Worm (Caenorhabditis elegans) whole organism, young adult: ENCODE results near the gene srd-41.

ENCODE experiments used
- B0336.3 ChIP-seq: fragments of 200-800 bp; sonication (Bioruptor generic); IDR thresholded peaks from 2 replicates; pipeline ENCODE4 v1.3.6; 2022; ENCODE audit warnings: missing genetic modification characterization, missing compliant biosample characterization
- C06A6.2 ChIP-seq: fragments of 200-800 bp; sonication (Bioruptor generic); conservative IDR thresholded peaks from 2 replicates; pipeline ENCODE4 v1.3.6; 2022; ENCODE audit warnings: missing genetic modification characterization, missing compliant biosample characterization
- F23B12.7 ChIP-seq: sonication (generic microtip); optimal IDR thresholded peaks from 2 replicates; lab custom pipeline; 2017; ENCODE audit warnings: missing genetic modification characterization, mild to moderate bottlenecking, missing compliant biosample characterization, antibody characterized with exemption, moderate library complexity; ENCODE audit not compliant: insufficient read depth
- F33H1.4 ChIP-seq: fragments of 200-800 bp; sonication (Bioruptor generic); IDR thresholded peaks from 2 replicates; pipeline ENCODE4 v1.3.6; 2022; ENCODE audit warnings: missing genetic modification reagents, missing genetic modification characterization, missing compliant biosample characterization
- F37B4.10 ChIP-seq: fragments of 200-800 bp; sonication (Bioruptor generic); IDR thresholded peaks from 2 replicates; pipeline ENCODE4 v1.3.6; 2022; ENCODE audit warnings: missing genetic modification characterization, missing compliant biosample characterization
- K11D2.4 ChIP-seq: fragments of 200-800 bp; sonication (Bioruptor generic); IDR thresholded peaks from 2 replicates; pipeline ENCODE4 v1.3.6; 2022; ENCODE audit warnings: missing genetic modification reagents, missing genetic modification characterization, missing compliant biosample characterization
- Y53G8AR.9 ChIP-seq: fragments of 200-800 bp; sonication (Bioruptor generic); conservative IDR thresholded peaks from 2 replicates; pipeline ENCODE4 v1.3.6; 2022; ENCODE audit warnings: missing genetic modification reagents, missing genetic modification characterization, missing compliant biosample characterization
- Y56A3A.18 ChIP-seq: fragments of 200-800 bp; sonication (Bioruptor generic); IDR thresholded peaks from 2 replicates; pipeline ENCODE4 v1.3.6; 2022; ENCODE audit warnings: missing genetic modification reagents, missing genetic modification characterization, missing compliant biosample characterization
- aptf-3 ChIP-seq: fragments of 200-800 bp; sonication (Bioruptor generic); IDR thresholded peaks from 2 replicates; pipeline ENCODE4 v1.3.6; 2022; ENCODE audit warnings: missing genetic modification characterization, missing compliant biosample characterization
- attf-5 ChIP-seq: fragments of 200-800 bp; sonication (Bioruptor generic); optimal IDR thresholded peaks from 2 replicates; lab custom pipeline; 2018; ENCODE audit warnings: mild to moderate bottlenecking, missing genetic modification characterization, missing compliant biosample characterization
- bed-2 ChIP-seq: fragments of 200-800 bp; sonication (Bioruptor generic); IDR thresholded peaks from 2 replicates; pipeline ENCODE4 v1.3.6; 2022; ENCODE audit warnings: missing genetic modification reagents, missing genetic modification characterization, missing compliant biosample characterization
- ceh-100 ChIP-seq: fragments of 200-800 bp; sonication (Bioruptor generic); IDR thresholded peaks from 2 replicates; pipeline ENCODE4 v1.3.6; 2022; ENCODE audit warnings: missing genetic modification reagents, missing genetic modification characterization, missing compliant biosample characterization
- ceh-27 ChIP-seq: fragments of 200-800 bp; sonication (Bioruptor generic); optimal IDR thresholded peaks from 2 replicates; lab custom pipeline; 2018; ENCODE audit warnings: mild to moderate bottlenecking, missing genetic modification characterization, moderate library complexity, missing compliant biosample characterization
- efl-1 ChIP-seq: fragments of 150-350 bp; optimal IDR thresholded peaks from 2 replicates; lab custom pipeline; 2014; ENCODE audit warnings: missing biosample characterization, missing genetic modification reagents, missing genetic modification characterization
- ekl-4 ChIP-seq: fragments of 200-800 bp; sonication (Bioruptor generic); IDR thresholded peaks from 2 replicates; pipeline ENCODE4 v1.3.6; 2022; ENCODE audit warnings: missing genetic modification reagents, missing genetic modification characterization, missing compliant biosample characterization
- gei-17 ChIP-seq: fragments of 200-800 bp; sonication (Bioruptor generic); optimal IDR thresholded peaks from 2 replicates; lab custom pipeline; 2018; ENCODE audit warnings: mild to moderate bottlenecking, missing genetic modification characterization, missing compliant biosample characterization
- him-1 ChIP-seq: sonication (generic microtip); optimal IDR thresholded peaks from 2 replicates; lab custom pipeline; 2016; ENCODE audit warnings: missing genotype, missing genetic modification reagents, missing genetic modification characterization, missing compliant biosample characterization
- hlh-12 ChIP-seq: sonication (generic microtip); optimal IDR thresholded peaks from 2 replicates; lab custom pipeline; 2016; ENCODE audit warnings: missing genetic modification characterization, missing compliant biosample characterization
- hrde-1 ChIP-seq: sonication (generic microtip); optimal IDR thresholded peaks from 2 replicates; lab custom pipeline; 2016; ENCODE audit warnings: missing genetic modification characterization, mild to moderate bottlenecking, missing compliant biosample characterization, moderate library complexity, missing genotype, missing genetic modification reagents, borderline replicate concordance
- lin-26 ChIP-seq: fragments of 200-800 bp; sonication (Bioruptor generic); IDR thresholded peaks from 2 replicates; pipeline ENCODE4 v1.3.6; 2022; ENCODE audit warnings: missing genetic modification reagents, missing genetic modification characterization, missing compliant biosample characterization
- lir-1 ChIP-seq: fragments of 200-800 bp; sonication (Bioruptor generic); conservative IDR thresholded peaks from 2 replicates; pipeline ENCODE4 v1.3.6; 2022; ENCODE audit warnings: missing genetic modification reagents, missing genetic modification characterization, missing compliant biosample characterization
- mcd-1 ChIP-seq: fragments of 200-800 bp; sonication (Bioruptor generic); IDR thresholded peaks from 2 replicates; pipeline ENCODE4 v1.3.6; 2022; ENCODE audit warnings: missing genetic modification reagents, missing genetic modification characterization, missing compliant biosample characterization
- nfya-1 ChIP-seq: sonication (generic microtip); optimal IDR thresholded peaks from 2 replicates; lab custom pipeline; 2017; ENCODE audit warnings: antibody characterized with exemption, missing compliant biosample characterization, missing genetic modification characterization, borderline replicate concordance; ENCODE audit not compliant: insufficient read depth
- nhr-120 ChIP-seq: fragments of 200-800 bp; sonication (Bioruptor generic); IDR thresholded peaks from 2 replicates; pipeline ENCODE4 v1.3.6; 2022; ENCODE audit warnings: missing genetic modification characterization, missing compliant biosample characterization
- nhr-80 ChIP-seq: sonication (generic microtip); optimal IDR thresholded peaks from 2 replicates; lab custom pipeline; 2016; ENCODE audit warnings: missing genetic modification characterization, missing compliant biosample characterization
- rcor-1 ChIP-seq: fragments of 200-800 bp; sonication (Bioruptor generic); IDR thresholded peaks from 2 replicates; pipeline ENCODE4 v1.3.6; 2022; ENCODE audit warnings: missing genetic modification reagents, missing genetic modification characterization, missing compliant biosample characterization
- rec-8 ChIP-seq, 2 experiments: sonication (generic microtip); optimal IDR thresholded peaks; 2 replicates each; lab custom pipeline; 2016; ENCODE audit warnings: mild to moderate bottlenecking in 2 of 2, missing genetic modification characterization in 2 of 2, missing genetic modification reagents in 2 of 2, missing genotype in 2 of 2, missing biosample characterization in 1 of 2, missing compliant biosample characterization in 1 of 2, moderate library complexity in 1 of 2
- rpc-1 ChIP-seq, 2 experiments: fragments of 150-350 bp in 1 of 2; sonication (generic microtip) in 1 of 2; optimal IDR thresholded peaks; 2 replicates each; lab custom pipeline; 2014 to 2018; ENCODE audit warnings: missing biosample characterization in 1 of 2, missing genetic modification characterization in 1 of 2, missing genetic modification reagents in 1 of 2, missing genotype in 1 of 2
- sea-2 ChIP-seq: fragments of 200-800 bp; sonication (Bioruptor generic); IDR thresholded peaks from 2 replicates; pipeline ENCODE4 v1.3.6; 2022; ENCODE audit warnings: missing genetic modification characterization, missing compliant biosample characterization
- snpc-1.1 ChIP-seq: sonication (generic microtip); optimal IDR thresholded peaks from 2 replicates; lab custom pipeline; 2017; ENCODE audit warnings: missing genetic modification characterization, mild to moderate bottlenecking, missing compliant biosample characterization, antibody characterized with exemption, moderate library complexity, missing genotype, missing genetic modification reagents; ENCODE audit not compliant: insufficient read depth
- snpc-1.3 ChIP-seq: sonication (generic microtip); optimal IDR thresholded peaks from 2 replicates; lab custom pipeline; 2017; ENCODE audit warnings: missing genetic modification characterization, mild to moderate bottlenecking, missing compliant biosample characterization, antibody characterized with exemption, moderate library complexity, missing genotype, missing genetic modification reagents; ENCODE audit not compliant: insufficient read depth
- snpc-3.4 ChIP-seq: sonication (generic microtip); optimal IDR thresholded peaks from 2 replicates; lab custom pipeline; 2017; ENCODE audit warnings: missing genetic modification characterization, mild to moderate bottlenecking, missing compliant biosample characterization, antibody characterized with exemption, moderate library complexity, missing genotype, missing genetic modification reagents
- tbp1 ChIP-seq: fragments of 200-800 bp; sonication (Bioruptor generic); optimal IDR thresholded peaks from 2 replicates; lab custom pipeline; 2018; ENCODE audit warnings: mild to moderate bottlenecking, missing genetic modification characterization, missing compliant biosample characterization
- tbx-9 ChIP-seq: sonication (generic microtip); optimal IDR thresholded peaks from 2 replicates; lab custom pipeline; 2016; ENCODE audit warnings: borderline replicate concordance, missing genetic modification characterization, inconsistent platforms, missing compliant biosample characterization
- zim-3 ChIP-seq: sonication (generic microtip); optimal IDR thresholded peaks from 2 replicates; lab custom pipeline; 2017; ENCODE audit warnings: mild to moderate bottlenecking, missing genetic modification characterization, moderate library complexity, missing compliant biosample characterization
- ztf-28 ChIP-seq: fragments of 200-800 bp; sonication (Bioruptor generic); IDR thresholded peaks from 2 replicates; pipeline ENCODE4 v1.3.6; 2022; ENCODE audit warnings: missing genetic modification reagents, missing genetic modification characterization, missing compliant biosample characterization
- ztf-6 ChIP-seq: fragments of 200-800 bp; sonication (Bioruptor generic); IDR thresholded peaks from 2 replicates; pipeline ENCODE4 v1.3.6; 2022; ENCODE audit warnings: missing genetic modification reagents, missing genetic modification characterization, missing compliant biosample characterization

srd-41 gene

DNA sequence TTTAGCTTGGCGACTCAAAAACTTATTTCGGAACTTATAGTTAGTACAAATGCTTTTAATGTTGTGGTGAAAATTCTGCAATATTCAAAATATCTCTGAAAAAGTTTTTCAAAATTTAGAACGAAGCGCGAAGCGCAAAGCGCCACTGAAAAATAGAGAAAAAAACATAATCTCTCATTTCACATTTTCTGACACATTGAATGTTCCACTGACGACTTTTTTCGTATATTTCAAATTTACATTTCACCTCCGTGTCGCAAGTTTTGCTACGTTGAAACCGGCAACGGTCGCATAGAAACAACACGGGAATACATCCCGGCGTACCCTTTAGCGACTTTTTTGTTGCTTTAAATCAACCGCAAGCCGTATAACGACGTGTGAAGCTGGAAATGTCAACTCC is 21.8 kb downstream of the srd-41 start, which contains the start of gene F42F12.14:
Gene F42F12.14 (plus strand): TSS at position 301 of the 400 bp plus-strand sequence.
- no peak for TF ChIP-seq zim-3
- no peak for TF ChIP-seq F33H1.4
- TF ChIP-seq attf-5 (GFP tag; lab: Kevin White, UChicago) = no peak
- no peak for TF ChIP-seq hlh-12
- TF ChIP-seq ceh-27 (GFP tag; lab: Kevin White, UChicago) = no peak
- TF ChIP-seq ceh-100 (GFP tag; lab: Robert Waterston, UW) = no peak
- TF ChIP-seq rcor-1 (GFP tag; lab: Robert Waterston, UW) = no peak
- no peak for TF ChIP-seq ztf-6 (GFP tag; lab: Robert Waterston, UW)
- no peak for TF ChIP-seq aptf-3 (GFP tag; lab: Robert Waterston, UW)

- no peak for TF ChIP-seq him-1 (tag; lab: Kevin White, UChicago)
- TF ChIP-seq B0336.3 (GFP tag; lab: Robert Waterston, UW) = no peak
- TF ChIP-seq C06A6.2 (GFP tag; lab: Robert Waterston, UW) = no peak
- peak; percentile 21 for TF ChIP-seq nhr-80 (tag; lab: Kevin White, UChicago)
- TF ChIP-seq F23B12.7 (tag; lab: Kevin White, UChicago) = no peak
Measured at ce11 chrX:12350207-12350606, 23.7 kb downstream of the srd-41 start, which contains the start of gene F42F12.3. Gene F42F12.3, plus strand, starts transcription at chrX:12350578.

ce11 chrX:12352872-12353271 is 26.3 kb downstream of the srd-41 start, which contains the start of gene F42F12.4:
Gene F42F12.4, minus strand, starts transcription at chrX:12352947.
- TF ChIP-seq rec-8 (tag; optimal IDR thresholded peaks at IDR 0.05; lab: Kevin White, UChicago) (no peak), nhr-80 (tag; lab: Kevin White, UChicago) (peak; percentile 39)
- TF ChIP-seq, all 124 proteins: peak for 1

ce11 chrX:12356581-12356980 is 30.1 kb downstream of the srd-41 start, which contains the start of gene nspc-12:
Gene nspc-12, minus strand, starts transcription at chrX:12356681.
- TF ChIP-seq ztf-28 (GFP tag; lab: Robert Waterston, UW) (no peak), F37B4.10 (GFP tag; lab: Robert Waterston, UW) (no peak), bed-2 (GFP tag; lab: Robert Waterston, UW) (no peak), Y56A3A.18 (GFP tag; lab: Robert Waterston, UW) (no peak), mcd-1 (GFP tag; lab: Robert Waterston, UW) (no peak), ekl-4 (GFP tag; lab: Robert Waterston, UW) (no peak), lin-26 (GFP tag; lab: Robert Waterston, UW) (no peak), hlh-12 (no peak), K11D2.4 (no peak), aptf-3 (GFP tag; lab: Robert Waterston, UW) (no peak), lir-1 (no peak), efl-1 (GFP tag; lab: Kevin White, UChicago) (no peak)

DNA sequence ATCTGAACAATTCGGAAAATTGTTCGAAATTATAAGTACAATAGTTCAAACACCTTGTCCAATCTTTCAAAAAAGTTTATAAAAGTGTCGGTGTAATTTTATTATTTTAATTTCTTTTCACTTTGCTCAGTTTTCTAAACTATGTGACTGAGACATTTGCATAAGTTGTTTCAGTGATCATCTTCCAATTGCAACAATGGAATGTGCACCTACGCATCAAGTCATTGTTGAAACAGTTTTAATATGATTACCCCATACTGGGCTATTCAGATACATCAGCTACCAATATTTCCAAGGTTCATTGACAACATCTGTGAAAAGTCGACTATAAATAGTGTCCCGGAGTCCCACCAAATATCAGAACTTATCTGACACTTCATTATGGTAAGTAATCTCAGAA is 30.6 kb downstream of the srd-41 start, which contains the start of gene nspc-13:
Gene nspc-13 (plus strand): TSS at position 301 of the 400 bp plus-strand sequence.
- TF ChIP-seq ztf-6 (GFP tag; lab: Robert Waterston, UW) (no peak), Y53G8AR.9 (no peak), tbp1 (GFP tag; lab: Kevin White, UChicago) (no peak)

ce11 chrX:12358957-12359356 is 32.4 kb downstream of the srd-41 start, which contains the start of gene nspc-14:
Gene nspc-14, minus strand, starts transcription at chrX:12359057.
- no peak for TF ChIP-seq snpc-1.1
- no peak for TF ChIP-seq nhr-120 (GFP tag; lab: Robert Waterston, UW)
- TF ChIP-seq him-1 (tag; lab: Kevin White, UChicago) = no peak
- no peak for TF ChIP-seq Y53G8AR.9
- no peak for TF ChIP-seq rcor-1 (GFP tag; lab: Robert Waterston, UW)
- TF ChIP-seq snpc-1.3 (tag; lab: Kevin White, UChicago) = no peak
- TF ChIP-seq hrde-1 (tag; lab: Kevin White, UChicago) = no peak
- TF ChIP-seq rpc-1 (optimal IDR thresholded peaks at IDR 0.05; lab: Kevin White, UChicago) = no peak
- no peak for TF ChIP-seq rpc-1 (tag; optimal IDR thresholded peaks at IDR 0.05; lab: Kevin White, UChicago)
- TF ChIP-seq tbx-9 (tag; lab: Kevin White, UChicago) = no peak
- no peak for TF ChIP-seq C06A6.2 (GFP tag; lab: Robert Waterston, UW)
- TF ChIP-seq gei-17 (GFP tag; lab: Kevin White, UChicago) = no peak
- no peak for TF ChIP-seq nfya-1 (tag; lab: Kevin White, UChicago)
- no peak for TF ChIP-seq sea-2 (GFP tag; lab: Robert Waterston, UW)
- TF ChIP-seq snpc-3.4 (tag; lab: Kevin White, UChicago) = no peak
- TF ChIP-seq ztf-28 (GFP tag; lab: Robert Waterston, UW) = no peak
- TF ChIP-seq hlh-12 = no peak
